Fruit fly (Drosophila melanogaster): ENCODE data around the gene SK.

- TF ChIP-seq CG8478 (optimal IDR thresholded peaks at IDR 0.05) (no peak), CTCF (optimal IDR thresholded peaks at IDR 0.05) (no peak)
Observed at dm6 chrX:5429778-5430576, 89.9 kb downstream of the SK start.

All from S2 (cell line).